Fruit fly (Drosophila melanogaster) S2 (cell line): ENCODE measurements around the gene CG13737.

Experiments used
- CG8478 ChIP-seq: fragments of >200 bp; optimal IDR thresholded peaks from 2 replicates; lab custom pipeline; 2018
- CTCF ChIP-seq, 2 experiments: fragments of >200 bp; optimal IDR thresholded peaks; 2 replicates each; lab custom pipeline; 2018

DNA sequence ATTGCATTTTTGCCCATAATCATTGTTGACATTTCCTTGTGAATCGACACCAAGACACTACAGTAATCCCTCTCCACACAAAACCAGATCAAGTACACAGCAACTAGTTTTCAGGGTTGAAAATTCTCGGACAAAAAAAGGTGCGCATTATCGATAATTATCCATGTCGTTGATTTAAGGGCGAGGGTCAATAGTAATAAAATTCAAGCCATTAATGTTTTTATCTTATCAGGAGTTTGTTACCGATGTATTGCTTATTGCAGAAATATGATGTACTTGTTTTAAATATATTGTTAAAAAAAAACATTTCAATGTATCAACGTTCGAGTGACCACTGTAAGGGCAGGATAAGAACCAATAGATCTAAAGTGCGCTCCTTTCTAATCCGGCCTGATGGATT lies 40.0 kb downstream of the CG13737 start:
- TF ChIP-seq CTCF (optimal IDR thresholded peaks at IDR 0.05; lab: Kevin White, UChicago) = no peak
- no peak for TF ChIP-seq CG8478 (lab: Kevin White, UChicago)
